Worm (Caenorhabditis elegans) whole organism, late embryonic: ENCODE data around the gene Y66A7A.7.

ENCODE experiments used
- C08G9.2 ChIP-seq: sonication (generic microtip); optimal IDR thresholded peaks from 2 replicates; lab custom pipeline; 2016; ENCODE audit warnings: mild to moderate bottlenecking, missing genetic modification characterization, moderate library complexity, missing compliant biosample characterization
- F13H6.1 ChIP-seq: sonication (generic microtip); optimal IDR thresholded peaks from 2 replicates; lab custom pipeline; 2016; ENCODE audit warnings: missing genetic modification characterization, missing compliant biosample characterization
- ama-1 ChIP-seq: fragments of 150-350 bp; optimal IDR thresholded peaks from 2 replicates; lab custom pipeline; 2014
- eyg-1 ChIP-seq: sonication (generic microtip); optimal IDR thresholded peaks from 2 replicates; lab custom pipeline; 2016; ENCODE audit warnings: missing genotype, missing genetic modification characterization, missing compliant biosample characterization
- fkh-10 ChIP-seq: fragments of 150-350 bp; optimal IDR thresholded peaks from 2 replicates; lab custom pipeline; 2014; ENCODE audit warnings: missing biosample characterization, missing genetic modification reagents, missing genetic modification characterization
- lin-11 ChIP-seq: fragments of 200-800 bp; sonication (Bioruptor generic); optimal IDR thresholded peaks from 2 replicates; lab custom pipeline; 2018; ENCODE audit warnings: mild to moderate bottlenecking, missing genetic modification characterization, missing compliant biosample characterization
- pha-2 ChIP-seq: sonication (generic microtip); optimal IDR thresholded peaks from 2 replicates; lab custom pipeline; 2017; ENCODE audit warnings: mild to moderate bottlenecking, missing genetic modification characterization, missing compliant biosample characterization
- pros-1 ChIP-seq: fragments of 150-350 bp; optimal IDR thresholded peaks from 2 replicates; lab custom pipeline; 2014; ENCODE audit warnings: missing biosample characterization, missing genetic modification reagents, missing genetic modification characterization
- sox-4 ChIP-seq: sonication (generic microtip); optimal IDR thresholded peaks from 2 replicates; lab custom pipeline; 2017; ENCODE audit warnings: mild to moderate bottlenecking, missing genetic modification characterization, inconsistent platforms, missing compliant biosample characterization
- syd-9 ChIP-seq: sonication (generic microtip); optimal IDR thresholded peaks from 2 replicates; lab custom pipeline; 2016; ENCODE audit warnings: mild to moderate bottlenecking, missing genetic modification characterization, moderate library complexity, missing compliant biosample characterization
- tbx-7 ChIP-seq: sonication (generic microtip); optimal IDR thresholded peaks from 2 replicates; lab custom pipeline; 2016; ENCODE audit warnings: missing genotype, missing genetic modification characterization, missing compliant biosample characterization
- unc-55 ChIP-seq: sonication (generic microtip); optimal IDR thresholded peaks from 2 replicates; lab custom pipeline; 2017; ENCODE audit warnings: missing biosample characterization, missing genetic modification reagents, missing genetic modification characterization
- ztf-16 ChIP-seq: sonication (generic microtip); optimal IDR thresholded peaks from 2 replicates; lab custom pipeline; 2017; ENCODE audit warnings: missing genetic modification characterization, missing compliant biosample characterization

DNA sequence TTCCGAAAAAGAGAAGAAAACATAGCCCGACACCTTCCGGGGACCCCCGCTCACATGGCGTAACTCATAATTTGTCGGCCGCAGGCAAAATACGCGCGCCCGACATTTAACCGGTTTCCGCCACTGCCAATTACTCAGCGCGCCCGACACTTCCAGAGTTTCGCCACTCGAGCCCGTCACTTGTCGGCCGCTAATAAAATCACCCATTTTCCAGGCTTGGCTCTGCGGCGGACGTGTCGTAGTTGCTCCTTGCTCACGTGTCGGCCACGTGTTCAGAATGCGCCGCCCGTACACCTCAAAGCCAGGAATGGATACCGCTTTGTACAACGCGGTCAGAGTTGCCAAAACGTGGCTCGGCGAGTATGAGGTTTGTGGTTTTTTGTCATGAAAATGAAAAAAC, 1.6 kb downstream of the Y66A7A.7 start:
- no peak for TF ChIP-seq fkh-10
- TF ChIP-seq syd-9 (tag; lab: Kevin White, UChicago) = no peak
- TF ChIP-seq ama-1 (lab: Kevin White, UChicago) = no peak
- TF ChIP-seq pros-1 = no peak
- TF ChIP-seq C08G9.2 = no peak
- TF ChIP-seq tbx-7 = no peak
- TF ChIP-seq F13H6.1 = no peak
- TF ChIP-seq ztf-16 (tag; lab: Kevin White, UChicago) = no peak
- TF ChIP-seq sox-4 (tag; lab: Kevin White, UChicago) = no peak
- no peak for TF ChIP-seq unc-55
- no peak for TF ChIP-seq eyg-1 (tag; lab: Kevin White, UChicago)
- TF ChIP-seq pha-2 = no peak
- no peak for TF ChIP-seq lin-11
